Worm (Caenorhabditis elegans) whole organism, L4/young adult: ENCODE measurements around the gene str-93.

Experiments
- W03F9.2 ChIP-seq: fragments of 150-350 bp; optimal IDR thresholded peaks from 2 replicates; lab custom pipeline; 2014; ENCODE audit warnings: missing biosample characterization, missing genetic modification characterization
- dao-5 ChIP-seq: sonication (generic microtip); optimal IDR thresholded peaks from 2 replicates; lab custom pipeline; 2016; ENCODE audit warnings: missing genotype, missing genetic modification characterization, moderate library complexity, missing compliant biosample characterization
- him-1 ChIP-seq: sonication (generic microtip); optimal IDR thresholded peaks from 2 replicates; lab custom pipeline; 2016; ENCODE audit warnings: missing genotype, missing genetic modification reagents, missing genetic modification characterization, missing compliant biosample characterization

DNA sequence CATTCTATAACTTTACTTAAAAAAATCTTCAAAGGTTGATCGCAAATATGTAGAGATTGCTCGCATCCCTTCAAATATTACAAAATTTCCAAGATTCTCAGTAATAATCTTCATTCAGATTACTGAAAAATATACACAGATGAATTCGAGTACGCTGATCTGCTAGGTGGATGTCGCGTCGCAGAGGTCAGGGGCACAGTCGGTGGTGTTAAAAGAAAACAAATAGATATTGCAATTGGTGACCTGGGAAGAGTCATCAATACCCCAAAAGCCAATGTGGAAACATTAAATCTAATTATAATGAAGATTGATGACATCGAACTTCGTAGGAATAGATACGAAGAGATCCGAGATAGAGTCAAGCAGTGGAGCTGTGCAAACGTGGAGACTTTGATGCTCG, 44.7 kb downstream of the str-93 start, which contains the start of gene F57G4.10:
- no peak for TF ChIP-seq him-1 (tag; lab: Kevin White, UChicago)
- no peak for TF ChIP-seq dao-5 (tag; lab: Kevin White, UChicago)
- TF ChIP-seq W03F9.2 (tag; lab: Kevin White, UChicago), result no peak
